Worm (Caenorhabditis elegans): Measurements from ENCODE around the gene svop-1.

DNA sequence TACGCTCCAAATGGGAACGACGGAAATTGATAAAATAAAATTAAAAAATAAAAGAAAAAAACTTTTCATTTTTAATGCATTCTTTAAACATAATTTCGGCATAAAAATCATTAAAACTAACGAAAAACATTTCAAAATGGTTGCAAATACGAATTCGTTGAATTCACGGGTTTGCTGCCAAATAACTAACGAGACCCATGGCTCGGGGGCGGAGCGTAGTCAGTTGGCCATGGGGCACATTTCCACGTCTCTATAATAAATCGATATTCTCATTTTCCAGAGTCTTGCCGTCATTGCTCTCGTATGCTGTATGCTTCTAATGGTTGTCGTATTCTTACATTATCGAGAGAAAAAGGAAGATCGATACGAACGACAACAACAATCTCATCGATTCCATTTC lies 8.2 kb upstream of the svop-1 start, which contains the start of gene ZK637.4:
- TF ChIP-seq W03F9.2 (tag; optimal IDR thresholded peaks at IDR 0.05) = no peak
- TF ChIP-seq him-1 (tag; optimal IDR thresholded peaks at IDR 0.05) = no peak
- no peak for TF ChIP-seq dao-5 (tag; optimal IDR thresholded peaks at IDR 0.05)

Data from whole organism, L4/young adult.